ENCODE assay signal across 1 fruit fly cellular context in genomic region chr3L:10443958-10444357, dm6.
TF ChIP-seq lines count a peak whose summit lies in the region.

No protein-coding gene starts in this region.

TF ChIP-seq in whole organism, prepupa, 60 proteins besides CTCF, POLR2A, EP300 and RAD21 (continued from another document):
- TF ChIP-seq Sox15 (GFP tag; optimal IDR thresholded peaks at IDR 0.05; lab: Kevin White, UChicago) (no peak), CG8119 (GFP tag; IDR thresholded peaks at IDR 0.05; lab: Robert Waterston, UW) (peak; percentile 70), CG6163 (GFP tag; IDR thresholded peaks at IDR 0.05; lab: Robert Waterston, UW) (no peak), CG8632 (GFP tag; optimal IDR thresholded peaks at IDR 0.05; lab: Kevin White, UChicago) (no peak), achi (GFP tag; optimal IDR thresholded peaks at IDR 0.05; lab: Kevin White, UChicago) (peak; percentile 33), svp (GFP tag; lab: Kevin White, UChicago) (no peak), CG15336 (GFP tag; IDR thresholded peaks at IDR 0.05; lab: Robert Waterston, UW) (peak; percentile 70), CG6808 (GFP tag; optimal IDR thresholded peaks at IDR 0.05; lab: Kevin White, UChicago) (peak; percentile 20), Blimp-1 (GFP tag; optimal IDR thresholded peaks at IDR 0.05; lab: Kevin White, UChicago) (no peak), Gug (GFP tag; IDR thresholded peaks at IDR 0.05; lab: Robert Waterston, UW) (no peak), CG4318 (GFP tag; optimal IDR thresholded peaks at IDR 0.05; lab: Kevin White, UChicago) (peak; percentile 43), Ets21C (GFP tag; optimal IDR thresholded peaks at IDR 0.05; lab: Kevin White, UChicago) (no peak), Eip78C (GFP tag; lab: Kevin White, UChicago) (peak; percentile 58), CG16779 (tag; optimal IDR thresholded peaks at IDR 0.05; lab: Kevin White, UChicago) (no peak), Smox (GFP tag; optimal IDR thresholded peaks at IDR 0.05; lab: Kevin White, UChicago) (no peak), Sox102F (GFP tag; optimal IDR thresholded peaks at IDR 0.05; lab: Kevin White, UChicago) (no peak), cyc (GFP tag; optimal IDR thresholded peaks at IDR 0.05; lab: Kevin White, UChicago) (no peak), CG6854 (GFP tag; optimal IDR thresholded peaks at IDR 0.05; lab: Kevin White, UChicago) (no peak), CG3919 (GFP tag; optimal IDR thresholded peaks at IDR 0.05; lab: Kevin White, UChicago) (peak; percentile 9)
